Fruit fly (Drosophila melanogaster) whole organism, adult: ENCODE data around the gene Erk7.

Experiments
- CG11617 ChIP-seq: fragments of 200-800 bp; sonication (Bioruptor generic); optimal IDR thresholded peaks from 2 replicates; lab custom pipeline; 2017; ENCODE audit warnings: mild to moderate bottlenecking, missing biosample characterization, missing genetic modification reagents, missing genetic modification characterization
- CG12768 ChIP-seq: fragments of 200-800 bp; sonication (Bioruptor generic); optimal IDR thresholded peaks from 2 replicates; lab custom pipeline; 2017; ENCODE audit warnings: missing biosample characterization, missing genetic modification characterization, mild to moderate bottlenecking, moderate library complexity, missing genetic modification reagents
- CG14711 ChIP-seq: fragments of 200-800 bp; sonication (Bioruptor generic); optimal IDR thresholded peaks from 2 replicates; lab custom pipeline; 2018; ENCODE audit warnings: missing biosample characterization, mild to moderate bottlenecking, missing genetic modification characterization, moderate library complexity
- CG1620 ChIP-seq: fragments of 200-800 bp; sonication (Bioruptor generic); optimal IDR thresholded peaks from 2 replicates; lab custom pipeline; 2016; ENCODE audit warnings: missing biosample characterization, missing genetic modification characterization
- CG33017 ChIP-seq: fragments of 200-800 bp; sonication (Bioruptor generic); optimal IDR thresholded peaks from 2 replicates; lab custom pipeline; 2018; ENCODE audit warnings: missing biosample characterization, mild to moderate bottlenecking, missing genetic modification characterization, moderate library complexity
- CG5204 ChIP-seq: fragments of 200-800 bp; sonication (Bioruptor generic); optimal IDR thresholded peaks from 2 replicates; lab custom pipeline; 2016; ENCODE audit warnings: missing biosample characterization, missing genetic modification characterization
- CG7045 ChIP-seq: fragments of 200-800 bp; sonication (Bioruptor generic); optimal IDR thresholded peaks from 2 replicates; lab custom pipeline; 2017; ENCODE audit warnings: missing biosample characterization, mild to moderate bottlenecking, missing genetic modification characterization
- CG7101 ChIP-seq: fragments of 200-800 bp; sonication (Bioruptor generic); optimal IDR thresholded peaks from 2 replicates; lab custom pipeline; 2018; ENCODE audit warnings: missing biosample characterization, mild to moderate bottlenecking, missing genetic modification characterization, moderate library complexity
- Clk ChIP-seq: fragments of 200-800 bp; sonication (Bioruptor generic); optimal IDR thresholded peaks from 2 replicates; lab custom pipeline; 2017; ENCODE audit warnings: missing biosample characterization, missing genetic modification characterization
- Crg-1 ChIP-seq: fragments of 200-800 bp; sonication (Bioruptor generic); optimal IDR thresholded peaks from 2 replicates; lab custom pipeline; 2016; ENCODE audit warnings: missing biosample characterization, missing genetic modification characterization
- Hr96 ChIP-seq: fragments of 200-800 bp; sonication (Bioruptor generic); optimal IDR thresholded peaks from 2 replicates; lab custom pipeline; 2016; ENCODE audit warnings: missing biosample characterization, missing genetic modification characterization
- Mnt ChIP-seq: fragments of 200-800 bp; sonication (Bioruptor generic); optimal IDR thresholded peaks from 2 replicates; lab custom pipeline; 2016; ENCODE audit warnings: missing biosample characterization, mild to moderate bottlenecking, missing genetic modification characterization
- bab1 ChIP-seq: fragments of 200-800 bp; sonication (Bioruptor generic); optimal IDR thresholded peaks from 3 replicates; lab custom pipeline; 2019; ENCODE audit warnings: missing biosample characterization, mild to moderate bottlenecking, missing genetic modification characterization, moderate library complexity
- cic ChIP-seq: fragments of 200-800 bp; sonication (Bioruptor generic); optimal IDR thresholded peaks from 2 replicates; lab custom pipeline; 2017; ENCODE audit warnings: missing biosample characterization, mild to moderate bottlenecking, missing genetic modification characterization, moderate library complexity
- cnc ChIP-seq, 2 experiments: fragments of >200 bp; optimal IDR thresholded peaks; 2 replicates each; lab custom pipeline; 2017
- kay ChIP-seq: fragments of 200-800 bp; sonication (Bioruptor generic); peaks from one replicate; lab custom pipeline; 2016; ENCODE audit warnings: missing biosample characterization, missing genetic modification characterization, borderline replicate concordance
- ovo ChIP-seq: fragments of 200-800 bp; sonication (Bioruptor generic); optimal IDR thresholded peaks from 2 replicates; lab custom pipeline; 2016; ENCODE audit warnings: missing biosample characterization, missing genetic modification characterization
- pad ChIP-seq: fragments of 200-800 bp; sonication (Bioruptor generic); optimal IDR thresholded peaks from 3 replicates; lab custom pipeline; 2017; ENCODE audit warnings: missing biosample characterization, missing genetic modification characterization, mild to moderate bottlenecking, moderate library complexity, missing genetic modification reagents
- tj ChIP-seq: fragments of 200-800 bp; sonication (Bioruptor generic); optimal IDR thresholded peaks from 3 replicates; lab custom pipeline; 2017; ENCODE audit warnings: missing biosample characterization, mild to moderate bottlenecking, missing genetic modification characterization, moderate library complexity
- toe ChIP-seq: fragments of 200-800 bp; sonication (Bioruptor generic); optimal IDR thresholded peaks from 2 replicates; lab custom pipeline; 2016; ENCODE audit warnings: missing biosample characterization, missing genetic modification characterization

The Erk7 gene

DNA sequence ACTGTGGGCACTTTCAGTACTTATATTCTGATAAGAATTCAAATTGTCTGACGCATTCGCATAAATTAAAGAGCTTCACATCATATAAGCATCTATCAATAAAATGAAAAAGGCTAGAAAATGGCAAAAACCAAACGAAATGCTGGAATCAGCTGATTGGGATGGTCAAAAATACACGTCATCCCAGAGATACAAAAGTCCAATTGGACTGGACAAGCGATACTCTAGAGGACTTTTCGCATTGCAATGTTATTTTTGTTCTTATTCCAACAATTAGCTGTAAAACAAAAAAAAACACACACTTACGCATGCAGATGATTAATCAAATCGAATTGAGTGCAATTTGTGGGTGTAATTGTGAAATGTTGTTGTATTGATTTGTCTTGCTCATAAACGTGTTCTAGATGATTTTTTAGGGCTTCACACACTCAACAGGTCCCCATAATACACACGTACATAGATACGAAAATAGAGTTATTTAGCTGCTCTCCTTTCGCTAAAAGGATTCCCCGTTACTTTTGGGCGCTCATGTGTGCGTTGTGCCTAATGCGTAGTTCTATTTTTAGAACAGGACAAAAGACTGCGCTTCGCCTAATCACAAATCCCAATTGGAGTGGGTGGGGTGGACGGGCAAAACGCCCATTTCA lies 14.6 kb upstream of the Erk7 start:
- no peak for TF ChIP-seq toe (GFP tag; lab: Kevin White, UChicago)
- TF ChIP-seq pad (GFP tag; lab: Kevin White, UChicago): peak; percentile 40

- TF ChIP-seq pad (GFP tag; lab: Kevin White, UChicago) (no peak), CG7045 (no peak), cic (GFP tag; lab: Kevin White, UChicago) (no peak), CG5204 (GFP tag; lab: Kevin White, UChicago) (no peak), bab1 (GFP tag; lab: Kevin White, UChicago) (no peak), ovo (GFP tag; lab: Kevin White, UChicago) (no peak)
Observed at dm6 chrX:9272830-9273507, 5.5 kb upstream of the Erk7 start, which contains the start of the genes Cfp1 and Aladin. Gene Cfp1, minus strand, starts transcription at chrX:9272960. Gene Aladin, plus strand, starts transcription at chrX:9273413.

DNA sequence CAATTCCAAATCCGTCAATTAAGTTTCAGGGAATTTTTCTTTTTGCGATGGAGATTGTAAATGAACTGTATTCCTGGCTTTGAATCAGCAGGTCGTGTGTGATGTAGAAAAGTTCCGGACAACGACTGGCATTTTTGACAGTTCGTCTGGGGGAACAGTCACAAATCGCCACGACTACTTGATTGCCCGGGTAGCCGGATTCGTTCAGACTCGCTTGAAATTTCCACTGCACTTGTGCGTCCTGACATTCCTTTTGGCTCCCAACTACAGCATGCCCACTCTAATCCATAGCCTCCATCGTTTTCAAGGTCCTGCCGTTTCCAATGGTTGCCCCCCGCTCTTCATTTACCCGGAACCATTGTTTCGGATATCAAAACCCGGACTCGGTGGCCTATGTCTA lies 2.3 kb upstream of the Erk7 start, which contains the start of gene CG17440:
TSS of gene CG17440 (minus strand) at position 101 of the 400 bp plus-strand sequence.
- TF ChIP-seq CG11617 (GFP tag; lab: Kevin White, UChicago) (no peak), CG33017 (tag; lab: Kevin White, UChicago) (no peak), Mnt (GFP tag; lab: Kevin White, UChicago) (no peak), CG5204 (GFP tag; lab: Kevin White, UChicago) (no peak), CG7101 (tag; lab: Kevin White, UChicago) (no peak), pad (GFP tag; lab: Kevin White, UChicago) (no peak), Crg-1 (GFP tag; lab: Kevin White, UChicago) (no peak), CG12768 (GFP tag; lab: Kevin White, UChicago) (no peak), CG14711 (tag; lab: Kevin White, UChicago) (no peak), CG1620 (GFP tag; lab: Kevin White, UChicago) (no peak)

DNA sequence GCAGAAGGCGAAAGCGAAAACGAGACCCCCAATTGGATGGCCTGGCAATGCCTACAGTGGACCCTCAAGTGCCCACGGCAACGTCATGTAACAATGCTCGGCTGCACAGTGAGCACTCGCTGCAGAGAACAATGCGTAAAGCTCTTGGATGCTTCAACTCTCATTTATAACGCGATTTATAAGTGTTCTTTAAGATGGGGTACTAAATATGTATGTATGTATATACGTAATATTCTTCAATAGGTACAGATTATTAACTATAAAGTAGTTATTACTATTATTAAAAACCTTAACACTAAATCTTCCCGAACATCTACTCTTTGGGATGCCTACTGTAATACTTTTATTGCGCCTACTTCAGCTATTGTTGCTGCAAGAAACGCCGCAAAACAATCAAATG lies 1.4 kb downstream of the Erk7 start:
- TF ChIP-seq cic (GFP tag; lab: Kevin White, UChicago): no peak
- TF ChIP-seq ovo (GFP tag; lab: Kevin White, UChicago): no peak
- TF ChIP-seq pad (GFP tag; lab: Kevin White, UChicago): no peak
- TF ChIP-seq CG33017 (tag; lab: Kevin White, UChicago): no peak
- no peak for TF ChIP-seq CG7101 (tag; lab: Kevin White, UChicago)
- no peak for TF ChIP-seq Hr96
- TF ChIP-seq CG12768 (GFP tag; lab: Kevin White, UChicago): no peak
- no peak for TF ChIP-seq CG7045
- TF ChIP-seq Mnt (GFP tag; lab: Kevin White, UChicago): no peak
- no peak for TF ChIP-seq CG11617 (GFP tag; lab: Kevin White, UChicago)
- no peak for TF ChIP-seq toe (GFP tag; lab: Kevin White, UChicago)
- no peak for TF ChIP-seq CG5204 (GFP tag; lab: Kevin White, UChicago)

- TF ChIP-seq Mnt (GFP tag; lab: Kevin White, UChicago) (peak; percentile 19), CG14711 (tag; lab: Kevin White, UChicago) (peak; percentile 20), ovo (GFP tag; lab: Kevin White, UChicago) (no peak), tj (peak; percentile 7), pad (GFP tag; lab: Kevin White, UChicago) (no peak), CG11617 (GFP tag; lab: Kevin White, UChicago) (peak; percentile 4)
Observed at dm6 chrX:9255964-9256520, 11.5 kb downstream of the Erk7 start, which contains the start of gene ric8a. Gene ric8a, plus strand, starts transcription at chrX:9256168.

dm6 chrX:9255021-9255420 lies 12.5 kb downstream of the Erk7 start:
- TF ChIP-seq CG33017 (tag; lab: Kevin White, UChicago): no peak
- TF ChIP-seq toe (GFP tag; lab: Kevin White, UChicago): no peak
- TF ChIP-seq CG1620 (GFP tag; lab: Kevin White, UChicago): no peak
- TF ChIP-seq pad (GFP tag; lab: Kevin White, UChicago): no peak
- no peak for TF ChIP-seq cnc (optimal IDR thresholded peaks at IDR 0.05; lab: Kevin White, UChicago)
- no peak for TF ChIP-seq bab1 (GFP tag; lab: Kevin White, UChicago)
- TF ChIP-seq tj: no peak
- no peak for TF ChIP-seq Mnt (GFP tag; lab: Kevin White, UChicago)
- no peak for TF ChIP-seq Clk (GFP tag; lab: Kevin White, UChicago)
- TF ChIP-seq cic (GFP tag; lab: Kevin White, UChicago): no peak
- no peak for TF ChIP-seq CG11617 (GFP tag; lab: Kevin White, UChicago)
- no peak for TF ChIP-seq ovo (GFP tag; lab: Kevin White, UChicago)
- no peak for TF ChIP-seq kay
- TF ChIP-seq CG12768 (GFP tag; lab: Kevin White, UChicago): no peak
- no peak for TF ChIP-seq CG7045
- TF ChIP-seq CG7101 (tag; lab: Kevin White, UChicago): no peak
- TF ChIP-seq Crg-1 (GFP tag; lab: Kevin White, UChicago): no peak
- no peak for TF ChIP-seq Hr96
- no peak for TF ChIP-seq CG5204 (GFP tag; lab: Kevin White, UChicago)
- TF ChIP-seq CG14711 (tag; lab: Kevin White, UChicago): no peak
